Fruit fly (Drosophila melanogaster): ENCODE measurements around the gene Kap-alpha1.

DNA sequence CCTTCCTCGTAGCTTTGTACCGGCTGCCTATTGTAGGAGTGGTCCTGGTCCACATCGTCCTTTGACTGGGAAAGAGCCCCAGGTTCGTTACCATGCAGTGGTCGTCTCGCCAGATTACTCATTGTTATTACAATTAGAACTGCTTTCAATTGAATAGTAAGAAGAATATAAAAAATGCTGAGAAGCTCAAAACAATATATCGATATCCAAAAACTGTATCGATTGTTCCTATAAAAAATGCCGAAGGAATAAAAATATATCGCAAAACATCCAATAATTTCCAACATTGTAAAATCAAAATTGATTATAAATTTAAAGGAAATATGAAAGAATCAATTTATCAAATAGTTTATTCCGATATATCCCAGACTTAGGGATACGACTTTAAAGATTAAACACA is 2.1 kb upstream of the Kap-alpha1 start, which contains the start of the genes TORIP and Ccdc58:
- no peak for TF ChIP-seq CG32121 (GFP tag; IDR thresholded peaks at IDR 0.05)
- no peak for TF ChIP-seq gl (tag; optimal IDR thresholded peaks at IDR 0.05)
- no peak for TF ChIP-seq Ets98B (GFP tag; IDR thresholded peaks at IDR 0.05)
- TF ChIP-seq CG13204 (GFP tag; optimal IDR thresholded peaks at IDR 0.05) = no peak
- no peak for TF ChIP-seq rn (GFP tag; IDR thresholded peaks at IDR 0.05)
- TF ChIP-seq CG10348 (GFP tag; IDR thresholded peaks at IDR 0.05) = no peak
- no peak for TF ChIP-seq CG4496 (GFP tag; IDR thresholded peaks at IDR 0.05)
- no peak for TF ChIP-seq EcR (GFP tag; optimal IDR thresholded peaks at IDR 0.05)
- no peak for TF ChIP-seq CG12605 (GFP tag; IDR thresholded peaks at IDR 0.05)
